Worm (Caenorhabditis elegans) whole organism, early embryonic: ENCODE measurements around the gene clec-71.

Experiments used
- B0310.2 ChIP-seq: sonication (generic microtip); optimal IDR thresholded peaks from 2 replicates; lab custom pipeline; 2016; ENCODE audit warnings: mild to moderate bottlenecking, missing genetic modification characterization, missing compliant biosample characterization
- F13C5.2 ChIP-seq: sonication (generic microtip); optimal IDR thresholded peaks from 2 replicates; lab custom pipeline; 2017; ENCODE audit warnings: mild to moderate bottlenecking, missing genetic modification characterization, inconsistent platforms, missing compliant biosample characterization
- aly-1 ChIP-seq: sonication (generic microtip); optimal IDR thresholded peaks from 2 replicates; lab custom pipeline; 2016; ENCODE audit warnings: missing genetic modification characterization, missing compliant biosample characterization
- ama-1 ChIP-seq: fragments of 150-350 bp; optimal IDR thresholded peaks from 2 replicates; lab custom pipeline; 2014
- ceh-13 ChIP-seq: fragments of 200-800 bp; sonication (Bioruptor generic); optimal IDR thresholded peaks from 2 replicates; lab custom pipeline; 2018; ENCODE audit warnings: mild to moderate bottlenecking, missing genetic modification characterization, missing compliant biosample characterization
- ceh-36 ChIP-seq: sonication (generic microtip); optimal IDR thresholded peaks from 2 replicates; lab custom pipeline; 2016; ENCODE audit warnings: missing genetic modification characterization, inconsistent platforms, missing compliant biosample characterization
- ets-7 ChIP-seq: sonication (generic microtip); optimal IDR thresholded peaks from 2 replicates; lab custom pipeline; 2016; ENCODE audit warnings: missing genotype, missing genetic modification characterization, missing compliant biosample characterization
- flt-1 ChIP-seq: fragments of 200-800 bp; sonication (Bioruptor generic); IDR thresholded peaks from 2 replicates; pipeline ENCODE4 v1.3.6; 2022; ENCODE audit warnings: missing genetic modification characterization, missing compliant biosample characterization
- hmbx-1 ChIP-seq: sonication (generic microtip); optimal IDR thresholded peaks from 2 replicates; lab custom pipeline; 2016; ENCODE audit warnings: mild to moderate bottlenecking, missing genetic modification characterization, missing compliant biosample characterization
- hmg-4 ChIP-seq: fragments of 200-800 bp; sonication (Bioruptor generic); optimal IDR thresholded peaks from 2 replicates; lab custom pipeline; 2018; ENCODE audit warnings: mild to moderate bottlenecking, missing genetic modification characterization, missing compliant biosample characterization
- hnd-1 ChIP-seq: sonication (generic microtip); optimal IDR thresholded peaks from 2 replicates; lab custom pipeline; 2016; ENCODE audit warnings: missing genetic modification characterization, missing compliant biosample characterization
- pes-1 ChIP-seq: fragments of 200-800 bp; sonication (Bioruptor generic); IDR thresholded peaks from 2 replicates; pipeline ENCODE4 v1.3.6; 2022; ENCODE audit warnings: missing genetic modification reagents, missing genetic modification characterization, missing compliant biosample characterization
- scrt-1 ChIP-seq: fragments of 200-800 bp; sonication (Bioruptor generic); IDR thresholded peaks from 2 replicates; pipeline ENCODE4 v1.3.6; 2022; ENCODE audit warnings: missing genetic modification characterization, missing compliant biosample characterization
- sea-1 ChIP-seq: fragments of 200-800 bp; sonication (Bioruptor generic); conservative IDR thresholded peaks from 2 replicates; pipeline ENCODE4 v1.3.6; 2022; ENCODE audit warnings: missing genetic modification characterization, missing compliant biosample characterization
- tbx-11 ChIP-seq: fragments of 200-800 bp; sonication (Bioruptor generic); IDR thresholded peaks from 2 replicates; pipeline ENCODE4 v1.3.6; 2022; ENCODE audit warnings: missing genetic modification characterization, missing compliant biosample characterization
- tbx-37 ChIP-seq: fragments of 200-800 bp; sonication (Bioruptor generic); conservative IDR thresholded peaks from 2 replicates; pipeline ENCODE4 v1.3.6; 2022; ENCODE audit warnings: missing genetic modification reagents, missing genetic modification characterization, missing compliant biosample characterization
- tra-4 ChIP-seq: sonication (generic microtip); optimal IDR thresholded peaks from 2 replicates; lab custom pipeline; 2017; ENCODE audit warnings: missing genetic modification characterization, missing compliant biosample characterization

The clec-71 gene

ce11 chrIV:3915296-3915695 lies 22.0 kb upstream of the clec-71 start, which contains the start of gene srz-20:
TSS of gene srz-20 (plus strand) at chrIV:3915596.
- TF ChIP-seq tbx-37 (GFP tag; lab: Robert Waterston, UW) (no peak), B0310.2 (tag; lab: Kevin White, UChicago) (no peak), pes-1 (GFP tag; lab: Robert Waterston, UW) (no peak), hmg-4 (no peak), scrt-1 (GFP tag; lab: Robert Waterston, UW) (no peak), sea-1 (GFP tag; lab: Robert Waterston, UW) (no peak), aly-1 (tag; lab: Kevin White, UChicago) (no peak), flt-1 (GFP tag; lab: Robert Waterston, UW) (no peak), ets-7 (tag; lab: Kevin White, UChicago) (no peak), tbx-11 (no peak), hnd-1 (tag; lab: Kevin White, UChicago) (no peak), tra-4 (tag; lab: Kevin White, UChicago) (no peak), ama-1 (no peak), hmbx-1 (tag; lab: Kevin White, UChicago) (no peak), ceh-13 (GFP tag; lab: Kevin White, UChicago) (no peak), F13C5.2 (tag; lab: Kevin White, UChicago) (no peak), ceh-36 (tag; lab: Kevin White, UChicago) (no peak)

ce11 chrIV:3917405-3917804 lies 19.9 kb upstream of the clec-71 start, which contains the start of gene F56D6.14:
TSS of gene F56D6.14 (plus strand) at chrIV:3917705.
- TF ChIP-seq flt-1 (GFP tag; lab: Robert Waterston, UW) (no peak), B0310.2 (tag; lab: Kevin White, UChicago) (no peak), ceh-36 (tag; lab: Kevin White, UChicago) (no peak), scrt-1 (GFP tag; lab: Robert Waterston, UW) (no peak), sea-1 (GFP tag; lab: Robert Waterston, UW) (no peak), ama-1 (no peak), ets-7 (tag; lab: Kevin White, UChicago) (no peak), aly-1 (tag; lab: Kevin White, UChicago) (no peak), tbx-11 (no peak), hnd-1 (tag; lab: Kevin White, UChicago) (no peak), hmbx-1 (tag; lab: Kevin White, UChicago) (no peak), pes-1 (GFP tag; lab: Robert Waterston, UW) (no peak), tra-4 (tag; lab: Kevin White, UChicago) (no peak), hmg-4 (no peak), F13C5.2 (tag; lab: Kevin White, UChicago) (no peak), tbx-37 (GFP tag; lab: Robert Waterston, UW) (no peak), ceh-13 (GFP tag; lab: Kevin White, UChicago) (no peak)

ce11 chrIV:3918160-3918559 lies 19.1 kb upstream of the clec-71 start, which contains the start of gene F56D6.23:
TSS of gene F56D6.23 (plus strand) at chrIV:3918460.
- TF ChIP-seq hmbx-1 (tag; lab: Kevin White, UChicago) (no peak), sea-1 (GFP tag; lab: Robert Waterston, UW) (no peak), F13C5.2 (tag; lab: Kevin White, UChicago) (no peak), tbx-37 (GFP tag; lab: Robert Waterston, UW) (no peak), flt-1 (GFP tag; lab: Robert Waterston, UW) (no peak), hmg-4 (no peak), tbx-11 (no peak), aly-1 (tag; lab: Kevin White, UChicago) (no peak), B0310.2 (tag; lab: Kevin White, UChicago) (no peak)

ce11 chrIV:3919506-3919905 lies 17.8 kb upstream of the clec-71 start, which contains the start of gene srz-19:
TSS of gene srz-19 (plus strand) at chrIV:3919806.
- TF ChIP-seq tbx-37 (GFP tag; lab: Robert Waterston, UW) (no peak), ama-1 (no peak), tbx-11 (no peak), tra-4 (tag; lab: Kevin White, UChicago) (no peak), hmg-4 (no peak), F13C5.2 (tag; lab: Kevin White, UChicago) (no peak), hnd-1 (tag; lab: Kevin White, UChicago) (no peak), flt-1 (GFP tag; lab: Robert Waterston, UW) (no peak), scrt-1 (GFP tag; lab: Robert Waterston, UW) (no peak), sea-1 (GFP tag; lab: Robert Waterston, UW) (no peak), pes-1 (GFP tag; lab: Robert Waterston, UW) (no peak), ceh-36 (tag; lab: Kevin White, UChicago) (no peak), B0310.2 (tag; lab: Kevin White, UChicago) (no peak), ets-7 (tag; lab: Kevin White, UChicago) (no peak), ceh-13 (GFP tag; lab: Kevin White, UChicago) (no peak), hmbx-1 (tag; lab: Kevin White, UChicago) (no peak), aly-1 (tag; lab: Kevin White, UChicago) (no peak)

ce11 chrIV:3921898-3922297 lies 15.4 kb upstream of the clec-71 start, which contains the start of gene clec-67:
TSS of gene clec-67 (plus strand) at chrIV:3922165.
- TF ChIP-seq aly-1 (tag; lab: Kevin White, UChicago): no peak
- TF ChIP-seq ets-7 (tag; lab: Kevin White, UChicago): no peak
- no peak for TF ChIP-seq hmg-4
- TF ChIP-seq flt-1 (GFP tag; lab: Robert Waterston, UW): no peak
- TF ChIP-seq tra-4 (tag; lab: Kevin White, UChicago): no peak
- no peak for TF ChIP-seq ama-1
- TF ChIP-seq tbx-11: no peak
- TF ChIP-seq pes-1 (GFP tag; lab: Robert Waterston, UW): no peak
- TF ChIP-seq hnd-1 (tag; lab: Kevin White, UChicago): no peak
- TF ChIP-seq ceh-36 (tag; lab: Kevin White, UChicago): no peak
- TF ChIP-seq scrt-1 (GFP tag; lab: Robert Waterston, UW): no peak
- TF ChIP-seq B0310.2 (tag; lab: Kevin White, UChicago): no peak
- no peak for TF ChIP-seq sea-1 (GFP tag; lab: Robert Waterston, UW)

ce11 chrIV:3926117-3926516 lies 11.1 kb upstream of the clec-71 start, which contains the start of gene clec-68:
TSS of gene clec-68 (plus strand) at chrIV:3926417.
- no peak for TF ChIP-seq tbx-11
- TF ChIP-seq sea-1 (GFP tag; lab: Robert Waterston, UW): no peak
- TF ChIP-seq pes-1 (GFP tag; lab: Robert Waterston, UW): no peak
- no peak for TF ChIP-seq hmg-4
- no peak for TF ChIP-seq ceh-36 (tag; lab: Kevin White, UChicago)
- TF ChIP-seq F13C5.2 (tag; lab: Kevin White, UChicago): no peak
- TF ChIP-seq tra-4 (tag; lab: Kevin White, UChicago): no peak
- TF ChIP-seq scrt-1 (GFP tag; lab: Robert Waterston, UW): no peak
- TF ChIP-seq ets-7 (tag; lab: Kevin White, UChicago): no peak
- no peak for TF ChIP-seq hnd-1 (tag; lab: Kevin White, UChicago)
- no peak for TF ChIP-seq ceh-13 (GFP tag; lab: Kevin White, UChicago)
- TF ChIP-seq flt-1 (GFP tag; lab: Robert Waterston, UW): no peak
- no peak for TF ChIP-seq aly-1 (tag; lab: Kevin White, UChicago)
- TF ChIP-seq ama-1: no peak
- TF ChIP-seq B0310.2 (tag; lab: Kevin White, UChicago): no peak
- TF ChIP-seq tbx-37 (GFP tag; lab: Robert Waterston, UW): no peak
